Fruit fly (Drosophila melanogaster): ENCODE measurements around the gene Cep164.

dm6 chrX:15991618-15992526 lies 9.1 kb upstream of the Cep164 start, which contains the start of the genes CG46312, eIF5 and exd:
- no peak for TF ChIP-seq psq (GFP tag; optimal IDR thresholded peaks at IDR 0.05)
- no peak for TF ChIP-seq Hr78 (GFP tag; optimal IDR thresholded peaks at IDR 0.05)
- no peak for TF ChIP-seq CrebA (GFP tag; optimal IDR thresholded peaks at IDR 0.05; ENCODE audit: borderline replicate concordance)
- TF ChIP-seq br (GFP tag; optimal IDR thresholded peaks at IDR 0.05) = no peak
- TF ChIP-seq Myc (optimal IDR thresholded peaks at IDR 0.05) = no peak
- no peak for TF ChIP-seq woc (GFP tag; optimal IDR thresholded peaks at IDR 0.05)
- TF ChIP-seq Abd-B (GFP tag; optimal IDR thresholded peaks at IDR 0.05) = no peak
- TF ChIP-seq usp (GFP tag; optimal IDR thresholded peaks at IDR 0.05) = no peak
- no peak for TF ChIP-seq pan (optimal IDR thresholded peaks at IDR 0.05)
- no peak for TF ChIP-seq h (GFP tag; optimal IDR thresholded peaks at IDR 0.05)
